Worm (Caenorhabditis elegans): ENCODE measurements around the gene bath-19.

Gene bath-19

DNA sequence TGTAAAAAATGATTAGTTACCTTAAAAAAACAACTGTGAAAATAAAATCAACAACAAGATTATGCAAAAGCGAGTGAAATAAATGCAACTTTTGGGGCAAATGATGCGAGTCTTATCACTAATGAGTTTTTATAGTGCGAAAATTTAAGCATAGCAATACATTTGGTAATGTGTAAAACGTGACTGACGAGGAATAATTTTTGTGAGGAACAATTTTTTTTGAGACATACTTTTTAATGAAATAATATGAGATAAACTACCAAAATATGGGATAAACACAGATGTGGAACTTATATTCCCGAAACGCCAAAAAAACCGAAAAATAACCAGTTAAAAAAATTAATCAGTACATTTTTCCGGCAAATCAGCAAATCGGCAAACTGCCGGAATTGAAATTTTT lies 41.2 kb upstream of the bath-19 start, which contains the start of gene F07E5.9:
TSS of gene F07E5.9 (minus strand) at position 101 of the 400 bp plus-strand sequence.
- no peak for TF ChIP-seq sdc-2 (tag; optimal IDR thresholded peaks at IDR 0.05)
- TF ChIP-seq gmeb-2 (tag; optimal IDR thresholded peaks at IDR 0.05), result no peak
- no peak for TF ChIP-seq ceh-9 (tag; optimal IDR thresholded peaks at IDR 0.05)
- TF ChIP-seq fkh-10 (GFP tag; optimal IDR thresholded peaks at IDR 0.05), result no peak
- no peak for TF ChIP-seq pha-4 (tag; optimal IDR thresholded peaks at IDR 0.05)
- no peak for TF ChIP-seq ztf-16 (tag; optimal IDR thresholded peaks at IDR 0.05)
- TF ChIP-seq dmd-4 (tag; optimal IDR thresholded peaks at IDR 0.05; ENCODE audit: borderline replicate concordance), result no peak
- TF ChIP-seq elt-2 (tag; optimal IDR thresholded peaks at IDR 0.05), result no peak

ce11 chrII:2076467-2076866 lies 37.3 kb upstream of the bath-19 start:
- no peak for TF ChIP-seq pha-4 (tag; optimal IDR thresholded peaks at IDR 0.05)
- TF ChIP-seq ceh-30 (tag; optimal IDR thresholded peaks at IDR 0.05), result no peak
- TF ChIP-seq ttx-3 (tag; optimal IDR thresholded peaks at IDR 0.05), result no peak
- TF ChIP-seq ceh-22 (tag; optimal IDR thresholded peaks at IDR 0.05), result no peak
- TF ChIP-seq gmeb-2 (tag; optimal IDR thresholded peaks at IDR 0.05), result no peak
- TF ChIP-seq sox-2 (GFP tag; IDR thresholded peaks at IDR 0.05), result no peak
- no peak for TF ChIP-seq hlh-15 (tag; optimal IDR thresholded peaks at IDR 0.05)
- TF ChIP-seq ceh-19 (GFP tag; optimal IDR thresholded peaks at IDR 0.05), result no peak
- no peak for TF ChIP-seq C08G9.2 (tag; optimal IDR thresholded peaks at IDR 0.05)
- TF ChIP-seq fkh-10 (GFP tag; optimal IDR thresholded peaks at IDR 0.05), result no peak
- TF ChIP-seq syd-9 (tag; optimal IDR thresholded peaks at IDR 0.05), result no peak
- TF ChIP-seq madf-2 (tag; optimal IDR thresholded peaks at IDR 0.05), result no peak
- TF ChIP-seq odd-2 (tag; optimal IDR thresholded peaks at IDR 0.05), result no peak
- TF ChIP-seq hlh-13 (GFP tag; optimal IDR thresholded peaks at IDR 0.05), result no peak
- TF ChIP-seq pros-1 (tag; optimal IDR thresholded peaks at IDR 0.05), result no peak
- no peak for TF ChIP-seq nhr-232 (tag; optimal IDR thresholded peaks at IDR 0.05)
- no peak for TF ChIP-seq ahr-1 (tag; optimal IDR thresholded peaks at IDR 0.05)
- no peak for TF ChIP-seq hlh-8 (tag; optimal IDR thresholded peaks at IDR 0.05)

- TF ChIP-seq ceh-30 (tag; optimal IDR thresholded peaks at IDR 0.05) (no peak), ceh-18 (tag; optimal IDR thresholded peaks at IDR 0.05) (no peak), unc-55 (GFP tag; optimal IDR thresholded peaks at IDR 0.05) (no peak), ceh-2 (tag; optimal IDR thresholded peaks at IDR 0.05) (no peak), unc-3 (GFP tag; conservative IDR thresholded peaks at IDR 0.05) (no peak), unc-3 (tag; optimal IDR thresholded peaks at IDR 0.05) (no peak), fkh-6 (tag; optimal IDR thresholded peaks at IDR 0.05) (no peak), ceh-34 (tag; optimal IDR thresholded peaks at IDR 0.05) (no peak), ttx-3 (tag; optimal IDR thresholded peaks at IDR 0.05) (no peak), madf-2 (tag; optimal IDR thresholded peaks at IDR 0.05) (no peak), ceh-24 (tag; optimal IDR thresholded peaks at IDR 0.05) (no peak), K09A11.1 (tag; optimal IDR thresholded peaks at IDR 0.05; ENCODE audit: insufficient read depth) (no peak), K02D7.2 (tag; optimal IDR thresholded peaks at IDR 0.05) (no peak), elt-2 (tag; optimal IDR thresholded peaks at IDR 0.05) (no peak), nhr-11 (tag; optimal IDR thresholded peaks at IDR 0.05) (no peak), zip-5 (tag; optimal IDR thresholded peaks at IDR 0.05) (no peak), rnt-1 (tag; optimal IDR thresholded peaks at IDR 0.05) (no peak), elt-4 (tag; optimal IDR thresholded peaks at IDR 0.05) (no peak), dve-1 (tag; optimal IDR thresholded peaks at IDR 0.05) (no peak)
These were observed 36.3 kb upstream of the bath-19 start, which contains the start of gene F07E5.8 for ce11 chrII:2075513-2075912. F07E5.8 (minus strand) TSS chrII:2075613.

DNA sequence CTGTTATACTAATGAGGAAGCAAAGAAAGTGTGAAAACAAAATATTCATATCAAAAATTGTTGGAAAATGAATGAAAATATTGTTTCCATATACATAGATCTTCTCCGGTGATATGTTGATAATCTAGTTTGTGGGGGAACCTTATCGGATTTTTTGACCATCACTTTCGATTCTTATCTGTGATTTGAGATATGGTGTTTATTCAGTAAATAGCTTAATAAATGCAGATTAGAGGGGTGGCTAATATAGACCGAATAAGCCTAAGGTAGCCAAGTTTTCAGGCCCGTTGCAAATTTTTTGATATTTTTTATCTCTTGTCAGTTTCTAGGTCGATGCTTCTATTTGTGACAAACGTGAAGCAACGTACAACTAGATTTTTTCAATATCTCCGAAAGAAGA lies 32.2 kb upstream of the bath-19 start, which contains the start of gene F07E5.7:
TSS of gene F07E5.7 (minus strand) at position 101 of the 400 bp plus-strand sequence.
- TF ChIP-seq lin-11 (tag; optimal IDR thresholded peaks at IDR 0.05), result no peak
